Fruit fly (Drosophila melanogaster) whole organism, embryonic: ENCODE results near the gene Sidpn.

Experiments used
- Atf3 ChIP-seq: fragments of 200-800 bp; sonication (Bioruptor generic); optimal IDR thresholded peaks from 3 replicates; lab custom pipeline; 2016; ENCODE audit warnings: missing biosample characterization, missing genetic modification characterization
- BEAF-32 ChIP-seq: fragments of 200-800 bp; sonication (Bioruptor generic); optimal IDR thresholded peaks from 3 replicates; lab custom pipeline; 2017; ENCODE audit warnings: missing biosample characterization, missing genetic modification characterization, mild to moderate bottlenecking, moderate library complexity, missing genetic modification reagents
- CG13624 ChIP-seq: fragments of 200-800 bp; sonication (Bioruptor generic); optimal IDR thresholded peaks from 2 replicates; lab custom pipeline; 2016; ENCODE audit warnings: missing biosample characterization, missing genetic modification characterization
- CG14050 ChIP-seq: fragments of 200-800 bp; sonication (Bioruptor generic); IDR thresholded peaks from 3 replicates; pipeline ENCODE4 v1.3.6; 2022; ENCODE audit warnings: missing biosample characterization, missing genetic modification characterization
- CG1529 ChIP-seq: fragments of 200-800 bp; sonication (Bioruptor generic); optimal IDR thresholded peaks from 3 replicates; lab custom pipeline; 2018; ENCODE audit warnings: missing biosample characterization, missing genetic modification characterization
- CG16815 ChIP-seq: fragments of 200-800 bp; sonication (Bioruptor generic); optimal IDR thresholded peaks from 3 replicates; lab custom pipeline; 2017; ENCODE audit warnings: missing biosample characterization, mild to moderate bottlenecking, missing genetic modification characterization
- CG17829 ChIP-seq: fragments of 200-800 bp; optimal IDR thresholded peaks from 2 replicates; lab custom pipeline; 2019; ENCODE audit warnings: missing biosample characterization, mild to moderate bottlenecking, missing genetic modification characterization, moderate library complexity
- CG18011 ChIP-seq: fragments of 200-800 bp; sonication (Bioruptor generic); optimal IDR thresholded peaks from 2 replicates; lab custom pipeline; 2017; ENCODE audit warnings: missing biosample characterization, missing genetic modification characterization, mild to moderate bottlenecking, moderate library complexity, missing genotype
- CG2120 ChIP-seq: fragments of 200-800 bp; sonication (Bioruptor generic); optimal IDR thresholded peaks from 3 replicates; lab custom pipeline; 2016; ENCODE audit warnings: missing biosample characterization, missing genetic modification characterization
- CG2199 ChIP-seq: fragments of 200-800 bp; sonication (Bioruptor generic); IDR thresholded peaks from 3 replicates; pipeline ENCODE4 v1.3.6; 2022; ENCODE audit warnings: missing biosample characterization, missing genetic modification characterization
- CG2678 ChIP-seq: fragments of 200-800 bp; sonication (Bioruptor generic); optimal IDR thresholded peaks from 3 replicates; lab custom pipeline; 2019; ENCODE audit warnings: missing biosample characterization, mild to moderate bottlenecking, missing genetic modification characterization, moderate library complexity
- CG31365 ChIP-seq: fragments of 200-800 bp; sonication (Bioruptor generic); optimal IDR thresholded peaks from 2 replicates; lab custom pipeline; 2018; ENCODE audit warnings: missing biosample characterization, mild to moderate bottlenecking, missing genetic modification characterization
- CG33557 ChIP-seq: fragments of 200-800 bp; sonication (Bioruptor generic); optimal IDR thresholded peaks from 2 replicates; lab custom pipeline; 2019; ENCODE audit warnings: missing biosample characterization, mild to moderate bottlenecking, missing genetic modification characterization, moderate library complexity
- CG34224 ChIP-seq: fragments of 200-800 bp; sonication (Bioruptor generic); IDR thresholded peaks from 3 replicates; pipeline ENCODE4 v1.3.6; 2022; ENCODE audit warnings: missing biosample characterization, missing genetic modification characterization; ENCODE audit not compliant: partially characterized antibody
- CG4282 ChIP-seq: fragments of 200-800 bp; sonication (Bioruptor generic); optimal IDR thresholded peaks from 2 replicates; lab custom pipeline; 2016; ENCODE audit warnings: missing biosample characterization, missing genetic modification characterization
- CG43689 ChIP-seq: fragments of 200-800 bp; sonication (Bioruptor generic); IDR thresholded peaks from 2 replicates; pipeline ENCODE4 v1.3.6; 2022; ENCODE audit warnings: missing biosample characterization, missing genetic modification characterization
- CG4820 ChIP-seq: fragments of 200-800 bp; sonication (Bioruptor generic); optimal IDR thresholded peaks from 3 replicates; lab custom pipeline; 2016; ENCODE audit warnings: missing biosample characterization, missing genetic modification characterization
- CG6813 ChIP-seq: fragments of 200-800 bp; sonication (Bioruptor generic); optimal IDR thresholded peaks from 2 replicates; lab custom pipeline; 2017; ENCODE audit warnings: missing biosample characterization, missing genetic modification characterization, mild to moderate bottlenecking, moderate library complexity, missing genetic modification reagents
- CG6854 ChIP-seq: fragments of 200-800 bp; sonication (Bioruptor generic); optimal IDR thresholded peaks from 3 replicates; lab custom pipeline; 2017; ENCODE audit warnings: missing biosample characterization, mild to moderate bottlenecking, missing genetic modification characterization
- CG7357 ChIP-seq: fragments of 200-800 bp; sonication (Bioruptor generic); IDR thresholded peaks from 3 replicates; pipeline ENCODE4 v1.3.6; 2022; ENCODE audit warnings: missing biosample characterization, missing genetic modification characterization
- CG7963 ChIP-seq: fragments of 200-800 bp; sonication (Bioruptor generic); IDR thresholded peaks from 3 replicates; pipeline ENCODE4 v1.3.6; 2022; ENCODE audit warnings: missing biosample characterization, missing genetic modification characterization; ENCODE audit not compliant: partially characterized antibody
- CG8089 ChIP-seq: fragments of 200-800 bp; sonication (Bioruptor generic); optimal IDR thresholded peaks from 3 replicates; lab custom pipeline; 2016; ENCODE audit warnings: missing biosample characterization, missing genetic modification characterization
- CG8359 ChIP-seq: fragments of 200-800 bp; sonication (Bioruptor generic); optimal IDR thresholded peaks from 2 replicates; lab custom pipeline; 2017; ENCODE audit warnings: missing biosample characterization, mild to moderate bottlenecking, missing genetic modification characterization, borderline replicate concordance
- CG9215 ChIP-seq: fragments of 200-800 bp; sonication (Bioruptor generic); IDR thresholded peaks from 2 replicates; pipeline ENCODE4 v1.3.6; 2022; ENCODE audit warnings: missing biosample characterization, missing genetic modification characterization
- Elba2 ChIP-seq: fragments of 200-800 bp; sonication (Bioruptor generic); optimal IDR thresholded peaks from 3 replicates; lab custom pipeline; 2016; ENCODE audit warnings: missing biosample characterization, missing genetic modification characterization
- HHEX ChIP-seq: fragments of 200-800 bp; sonication (Bioruptor generic); optimal IDR thresholded peaks from 3 replicates; lab custom pipeline; 2017; ENCODE audit warnings: missing biosample characterization, mild to moderate bottlenecking, missing genetic modification characterization, missing genetic modification reagents
- Kr ChIP-seq: fragments of 200-800 bp; sonication (Bioruptor generic); optimal IDR thresholded peaks from 2 replicates; lab custom pipeline; 2017; ENCODE audit warnings: missing biosample characterization, mild to moderate bottlenecking, missing genetic modification characterization
- MBD-R2 ChIP-seq: fragments of 200-800 bp; sonication (Bioruptor generic); IDR thresholded peaks from 2 replicates; pipeline ENCODE4 v1.3.6; 2022; ENCODE audit warnings: missing biosample characterization, missing genetic modification characterization
- MTF-1 ChIP-seq: fragments of 200-800 bp; sonication (Bioruptor generic); optimal IDR thresholded peaks from 2 replicates; lab custom pipeline; 2018; ENCODE audit warnings: missing biosample characterization, mild to moderate bottlenecking, missing genetic modification characterization, borderline replicate concordance
- Max ChIP-seq: fragments of 200-800 bp; sonication (Bioruptor generic); optimal IDR thresholded peaks from 2 replicates; lab custom pipeline; 2016; ENCODE audit warnings: missing biosample characterization, mild to moderate bottlenecking, missing genetic modification characterization
- Oaz ChIP-seq: fragments of 200-800 bp; sonication (Bioruptor generic); IDR thresholded peaks from 2 replicates; pipeline ENCODE4 v1.3.6; 2022; ENCODE audit warnings: missing biosample characterization, missing genetic modification characterization
- YL-1 ChIP-seq: fragments of 200-800 bp; sonication (Bioruptor generic); optimal IDR thresholded peaks from 3 replicates; lab custom pipeline; 2017; ENCODE audit warnings: missing biosample characterization, mild to moderate bottlenecking, missing genetic modification characterization
- btn ChIP-seq: fragments of 200-800 bp; sonication (Bioruptor generic); optimal IDR thresholded peaks from 2 replicates; lab custom pipeline; 2016; ENCODE audit warnings: missing biosample characterization, missing genetic modification characterization
- crol ChIP-seq: fragments of 200-800 bp; sonication (Bioruptor generic); IDR thresholded peaks from 2 replicates; pipeline ENCODE4 v1.3.6; 2022; ENCODE audit warnings: missing biosample characterization, missing genetic modification characterization
- disco-r ChIP-seq: fragments of 200-800 bp; sonication (Bioruptor generic); optimal IDR thresholded peaks from 2 replicates; lab custom pipeline; 2016; ENCODE audit warnings: missing biosample characterization, missing genetic modification characterization
- ems ChIP-seq: fragments of 200-800 bp; sonication (Bioruptor generic); optimal IDR thresholded peaks from 3 replicates; lab custom pipeline; 2016; ENCODE audit warnings: missing biosample characterization, missing genetic modification characterization
- ewg ChIP-seq: fragments of 200-800 bp; sonication (Bioruptor generic); optimal IDR thresholded peaks from 3 replicates; lab custom pipeline; 2017; ENCODE audit warnings: mild to moderate bottlenecking, missing biosample characterization, missing genetic modification reagents, missing genetic modification characterization
- fd102C ChIP-seq: fragments of 200-800 bp; sonication (Bioruptor generic); optimal IDR thresholded peaks from 2 replicates; lab custom pipeline; 2018; ENCODE audit warnings: missing biosample characterization, mild to moderate bottlenecking, missing genetic modification characterization, moderate library complexity
- grau ChIP-seq: fragments of 200-800 bp; optimal IDR thresholded peaks from 3 replicates; lab custom pipeline; 2019; ENCODE audit warnings: missing biosample characterization, mild to moderate bottlenecking, missing genetic modification characterization, moderate library complexity
- hb ChIP-seq: fragments of 200-800 bp; sonication (Bioruptor generic); IDR thresholded peaks from 3 replicates; pipeline ENCODE4 v1.3.6; 2022; ENCODE audit warnings: missing biosample characterization, missing genetic modification characterization; ENCODE audit not compliant: partially characterized antibody
- inv ChIP-seq: fragments of 200-800 bp; sonication (Bioruptor generic); IDR thresholded peaks from 2 replicates; pipeline ENCODE4 v1.3.6; 2022; ENCODE audit warnings: missing biosample characterization, missing genetic modification characterization; ENCODE audit not compliant: partially characterized antibody
- mirr ChIP-seq: fragments of 200-800 bp; sonication (Bioruptor generic); optimal IDR thresholded peaks from 3 replicates; lab custom pipeline; 2018; ENCODE audit warnings: missing biosample characterization, mild to moderate bottlenecking, missing genetic modification characterization
- oc ChIP-seq: fragments of 200-800 bp; sonication (Bioruptor generic); optimal IDR thresholded peaks from 2 replicates; lab custom pipeline; 2018; ENCODE audit warnings: missing biosample characterization, mild to moderate bottlenecking, missing genetic modification characterization, moderate library complexity
- prd ChIP-seq, 3 experiments: fragments of >200 bp in 2 of 3; fragments of 200-800 bp in 1 of 3; sonication (Bioruptor generic) in 1 of 3; optimal IDR thresholded peaks in 2 of 3; IDR thresholded peaks in 1 of 3; 2 replicates in 2 of 3; 3 replicates in 1 of 3; pipeline versions ENCODE4 v1.3.6 to Lab custom; 2017 to 2022; ENCODE audit warnings: missing biosample characterization in 1 of 3, missing genetic modification characterization in 1 of 3
- salm ChIP-seq: fragments of 200-800 bp; sonication (Bioruptor generic); optimal IDR thresholded peaks from 2 replicates; lab custom pipeline; 2018; ENCODE audit warnings: missing biosample characterization, mild to moderate bottlenecking, missing genetic modification characterization
- schlank ChIP-seq: fragments of 200-800 bp; sonication (Bioruptor generic); optimal IDR thresholded peaks from 2 replicates; lab custom pipeline; 2018; ENCODE audit warnings: missing biosample characterization, mild to moderate bottlenecking, missing genetic modification characterization
- tna ChIP-seq: fragments of 200-800 bp; sonication (Bioruptor generic); IDR thresholded peaks from 2 replicates; pipeline ENCODE4 v1.3.6; 2022; ENCODE audit warnings: missing biosample characterization, missing genetic modification characterization; ENCODE audit not compliant: partially characterized antibody
- unc-4 ChIP-seq: fragments of 200-800 bp; sonication (Bioruptor generic); IDR thresholded peaks from 2 replicates; pipeline ENCODE4 v1.3.6; 2022; ENCODE audit warnings: missing biosample characterization, missing genetic modification characterization; ENCODE audit not compliant: partially characterized antibody
- zen ChIP-seq: fragments of 200-800 bp; sonication (Bioruptor generic); optimal IDR thresholded peaks from 3 replicates; lab custom pipeline; 2018; ENCODE audit warnings: missing biosample characterization, mild to moderate bottlenecking, missing genetic modification characterization, moderate library complexity

Sidpn gene

dm6 chr2L:18981947-18982579 lies 45.4 kb upstream of the Sidpn start (continued):
- TF ChIP-seq Oaz (GFP tag; lab: Robert Waterston, UW) (no peak), CG31365 (no peak), oc (no peak), hb (no peak), CG6813 (GFP tag; lab: Kevin White, UChicago) (no peak), grau (tag; lab: Kevin White, UChicago) (peak; percentile 62), unc-4 (GFP tag; lab: Robert Waterston, UW) (no peak), Kr (no peak), salm (tag; lab: Kevin White, UChicago) (no peak), MBD-R2 (no peak), YL-1 (GFP tag; lab: Kevin White, UChicago) (no peak), CG8089 (GFP tag; lab: Kevin White, UChicago) (no peak), HHEX (no peak), CG9215 (GFP tag; lab: Robert Waterston, UW) (no peak), CG33557 (GFP tag; lab: Kevin White, UChicago) (peak; percentile 0), CG8359 (GFP tag; lab: Kevin White, UChicago) (no peak), CG4282 (no peak), CG16815 (peak; percentile 0), CG17829 (tag; lab: Kevin White, UChicago) (peak; percentile 10), disco-r (GFP tag; lab: Kevin White, UChicago) (no peak), Atf3 (GFP tag; lab: Kevin White, UChicago) (no peak), CG43689 (GFP tag; lab: Robert Waterston, UW) (no peak), CG18011 (GFP tag; lab: Kevin White, UChicago) (no peak), CG4820 (GFP tag; lab: Kevin White, UChicago) (peak; percentile 18), Elba2 (GFP tag; lab: Kevin White, UChicago) (no peak), schlank (tag; lab: Kevin White, UChicago) (no peak), CG13624 (GFP tag; lab: Kevin White, UChicago) (no peak), Max (GFP tag; lab: Kevin White, UChicago) (no peak), prd (optimal IDR thresholded peaks at IDR 0.05; lab: Kevin White, UChicago) (no peak), prd (GFP tag; IDR thresholded peaks at IDR 0.05; lab: Robert Waterston, UW) (peak; percentile 44; the same call in 2 of the 3 replicates), CG7963 (GFP tag; lab: Robert Waterston, UW) (no peak), BEAF-32 (no peak), CG2199 (GFP tag; lab: Robert Waterston, UW) (no peak), btn (GFP tag; lab: Kevin White, UChicago) (no peak), CG7357 (no peak), inv (GFP tag; lab: Robert Waterston, UW) (no peak), CG1529 (peak; percentile 29), mirr (GFP tag; lab: Kevin White, UChicago) (no peak), tna (GFP tag; lab: Robert Waterston, UW) (no peak), zen (tag; lab: Kevin White, UChicago) (peak; percentile 14), CG14050 (GFP tag; lab: Robert Waterston, UW) (no peak), ems (no peak), CG2120 (no peak), fd102C (GFP tag; lab: Kevin White, UChicago) (no peak), ewg (GFP tag; lab: Kevin White, UChicago) (peak; percentile 11), crol (GFP tag; lab: Robert Waterston, UW) (0 out of 2 replicates have a peak, but pooled peaks have one; percentile 9), CG6854 (GFP tag; lab: Kevin White, UChicago) (no peak), CG34224 (GFP tag; lab: Robert Waterston, UW) (no peak), CG2678 (tag; lab: Kevin White, UChicago) (peak; percentile 42), MTF-1 (GFP tag; lab: Kevin White, UChicago) (no peak)
